Fruit fly (Drosophila melanogaster) whole organism, embryonic: Measurements from ENCODE around the gene CG43448.

Experiments used
- Antp ChIP-seq: fragments of 200-800 bp; sonication (Bioruptor generic); optimal IDR thresholded peaks from 3 replicates; lab custom pipeline; 2016; ENCODE audit warnings: missing biosample characterization, missing genetic modification characterization
- CG10274 ChIP-seq: fragments of 200-800 bp; sonication (Bioruptor generic); optimal IDR thresholded peaks from 3 replicates; lab custom pipeline; 2017; ENCODE audit warnings: missing biosample characterization, mild to moderate bottlenecking, missing genetic modification characterization
- CG12071 ChIP-seq: fragments of 200-800 bp; sonication (Bioruptor generic); optimal IDR thresholded peaks from 3 replicates; lab custom pipeline; 2018; ENCODE audit warnings: missing biosample characterization, mild to moderate bottlenecking, missing genetic modification characterization
- CG14014 ChIP-seq: fragments of 200-800 bp; sonication (Bioruptor generic); IDR thresholded peaks from 2 replicates; pipeline ENCODE4 v1.3.6; 2022; ENCODE audit warnings: missing biosample characterization, missing genetic modification characterization
- CG17568 ChIP-seq: fragments of 200-800 bp; sonication (Bioruptor generic); optimal IDR thresholded peaks from 2 replicates; lab custom pipeline; 2018; ENCODE audit warnings: missing biosample characterization, mild to moderate bottlenecking, missing genetic modification characterization, moderate library complexity
- CG17829 ChIP-seq: fragments of 200-800 bp; optimal IDR thresholded peaks from 2 replicates; lab custom pipeline; 2019; ENCODE audit warnings: missing biosample characterization, mild to moderate bottlenecking, missing genetic modification characterization, moderate library complexity
- CG2199 ChIP-seq: fragments of 200-800 bp; sonication (Bioruptor generic); IDR thresholded peaks from 3 replicates; pipeline ENCODE4 v1.3.6; 2022; ENCODE audit warnings: missing biosample characterization, missing genetic modification characterization
- CG2875 ChIP-seq: fragments of 200-800 bp; sonication (Bioruptor generic); optimal IDR thresholded peaks from 2 replicates; lab custom pipeline; 2017; ENCODE audit warnings: missing biosample characterization, mild to moderate bottlenecking, missing genetic modification characterization, missing genetic modification reagents
- CG31365 ChIP-seq: fragments of 200-800 bp; sonication (Bioruptor generic); optimal IDR thresholded peaks from 2 replicates; lab custom pipeline; 2018; ENCODE audit warnings: missing biosample characterization, mild to moderate bottlenecking, missing genetic modification characterization
- CG3407 ChIP-seq: fragments of 200-800 bp; sonication (Bioruptor generic); optimal IDR thresholded peaks from 2 replicates; lab custom pipeline; 2018; ENCODE audit warnings: missing biosample characterization, mild to moderate bottlenecking, missing genetic modification characterization
- CG5953 ChIP-seq: fragments of 200-800 bp; sonication (Bioruptor generic); IDR thresholded peaks from 2 replicates; pipeline ENCODE4 v1.3.6; 2022; ENCODE audit warnings: missing biosample characterization, missing genetic modification characterization
- CG7357 ChIP-seq: fragments of 200-800 bp; sonication (Bioruptor generic); IDR thresholded peaks from 3 replicates; pipeline ENCODE4 v1.3.6; 2022; ENCODE audit warnings: missing biosample characterization, missing genetic modification characterization
- CG7556 ChIP-seq: fragments of 200-800 bp; sonication (Bioruptor generic); optimal IDR thresholded peaks from 2 replicates; lab custom pipeline; 2017; ENCODE audit warnings: missing biosample characterization, mild to moderate bottlenecking, missing genetic modification characterization
- CG7963 ChIP-seq: fragments of 200-800 bp; sonication (Bioruptor generic); IDR thresholded peaks from 3 replicates; pipeline ENCODE4 v1.3.6; 2022; ENCODE audit warnings: missing biosample characterization, missing genetic modification characterization; ENCODE audit not compliant: partially characterized antibody
- Dip2 ChIP-seq: fragments of 200-800 bp; sonication (Bioruptor generic); IDR thresholded peaks from 2 replicates; pipeline ENCODE4 v1.3.6; 2022; ENCODE audit warnings: missing biosample characterization, missing genetic modification characterization
- Dip3 ChIP-seq: fragments of 200-800 bp; sonication (Bioruptor generic); optimal IDR thresholded peaks from 3 replicates; lab custom pipeline; 2016; ENCODE audit warnings: missing biosample characterization, missing genetic modification characterization
- Gsc ChIP-seq: fragments of 200-800 bp; sonication (Bioruptor generic); IDR thresholded peaks from 2 replicates; pipeline ENCODE4 v1.3.6; 2022; ENCODE audit warnings: missing biosample characterization, missing genetic modification characterization
- Gug ChIP-seq: fragments of 200-800 bp; sonication (Bioruptor generic); IDR thresholded peaks from 4 replicates; pipeline ENCODE4 v1.3.6; 2022; ENCODE audit warnings: missing biosample characterization, missing genetic modification characterization
- Hey ChIP-seq: fragments of 200-800 bp; sonication (Bioruptor generic); optimal IDR thresholded peaks from 3 replicates; lab custom pipeline; 2018; ENCODE audit warnings: missing biosample characterization, mild to moderate bottlenecking, missing genetic modification characterization
- HmgZ ChIP-seq: fragments of 200-800 bp; sonication (Bioruptor generic); optimal IDR thresholded peaks from 2 replicates; lab custom pipeline; 2018; ENCODE audit warnings: missing biosample characterization, mild to moderate bottlenecking, missing genetic modification characterization
- Hsf ChIP-seq: fragments of 200-800 bp; sonication (Bioruptor generic); optimal IDR thresholded peaks from 3 replicates; lab custom pipeline; 2016; ENCODE audit warnings: missing biosample characterization, missing genetic modification characterization
- Jarid2 ChIP-seq: fragments of 200-800 bp; sonication (Bioruptor generic); optimal IDR thresholded peaks from 3 replicates; lab custom pipeline; 2017; ENCODE audit warnings: mild to moderate bottlenecking, missing biosample characterization, missing genetic modification reagents, missing genetic modification characterization
- NK7.1 ChIP-seq: fragments of 200-800 bp; sonication (Bioruptor generic); optimal IDR thresholded peaks from 3 replicates; lab custom pipeline; 2016; ENCODE audit warnings: missing biosample characterization, missing genetic modification characterization
- Nf-YA ChIP-seq: fragments of 200-800 bp; sonication (Bioruptor generic); IDR thresholded peaks from 2 replicates; pipeline ENCODE4 v1.3.6; 2022; ENCODE audit warnings: missing biosample characterization, missing genetic modification characterization
- Opbp ChIP-seq: fragments of 200-800 bp; sonication (Bioruptor generic); IDR thresholded peaks from 3 replicates; pipeline ENCODE4 v1.3.6; 2022; ENCODE audit warnings: missing biosample characterization, missing genetic modification characterization; ENCODE audit not compliant: partially characterized antibody
- Rx ChIP-seq: fragments of 200-800 bp; sonication (Bioruptor generic); IDR thresholded peaks from 2 replicates; pipeline ENCODE4 v1.3.6; 2022; ENCODE audit warnings: missing biosample characterization, missing genetic modification characterization
- Sox102F ChIP-seq: fragments of 200-800 bp; sonication (Bioruptor generic); optimal IDR thresholded peaks from 2 replicates; lab custom pipeline; 2018; ENCODE audit warnings: missing biosample characterization, mild to moderate bottlenecking, missing genetic modification characterization, moderate library complexity
- TFAM ChIP-seq: fragments of 200-800 bp; sonication (Bioruptor generic); optimal IDR thresholded peaks from 2 replicates; lab custom pipeline; 2017; ENCODE audit warnings: missing biosample characterization, missing genetic modification characterization, inconsistent platforms
- YL-1 ChIP-seq: fragments of 200-800 bp; sonication (Bioruptor generic); optimal IDR thresholded peaks from 3 replicates; lab custom pipeline; 2017; ENCODE audit warnings: missing biosample characterization, mild to moderate bottlenecking, missing genetic modification characterization
- ac ChIP-seq: fragments of 200-800 bp; sonication (Bioruptor generic); optimal IDR thresholded peaks from 3 replicates; lab custom pipeline; 2017; ENCODE audit warnings: missing biosample characterization, mild to moderate bottlenecking, missing genetic modification characterization
- ap ChIP-seq: fragments of 200-800 bp; sonication (Bioruptor generic); IDR thresholded peaks from 2 replicates; pipeline ENCODE4 v1.3.6; 2022; ENCODE audit warnings: missing biosample characterization, missing genetic modification characterization
- ato ChIP-seq: fragments of 200-800 bp; sonication (Bioruptor generic); IDR thresholded peaks from 2 replicates; pipeline ENCODE4 v1.3.6; 2022; ENCODE audit warnings: missing biosample characterization, missing genetic modification characterization; ENCODE audit not compliant: partially characterized antibody
- bab2 ChIP-seq: fragments of 200-800 bp; sonication (Bioruptor generic); optimal IDR thresholded peaks from 2 replicates; lab custom pipeline; 2016; ENCODE audit warnings: missing biosample characterization, missing genetic modification characterization
- bcd ChIP-seq: fragments of 200-800 bp; sonication (Bioruptor generic); optimal IDR thresholded peaks from 2 replicates; lab custom pipeline; 2017; ENCODE audit warnings: missing biosample characterization, mild to moderate bottlenecking, missing genetic modification characterization
- bsh ChIP-seq, 2 experiments: fragments of 200-800 bp; sonication (Bioruptor generic); optimal IDR thresholded peaks; 2 replicates each; lab custom pipeline; 2017 to 2018; ENCODE audit warnings: mild to moderate bottlenecking in 2 of 2, missing biosample characterization in 2 of 2, missing genetic modification characterization in 2 of 2, moderate library complexity in 1 of 2
- dan ChIP-seq: fragments of 200-800 bp; sonication (Bioruptor generic); IDR thresholded peaks from 2 replicates; pipeline ENCODE4 v1.3.6; 2022; ENCODE audit warnings: missing biosample characterization, missing genetic modification characterization
- hbn ChIP-seq: fragments of 200-800 bp; sonication (Bioruptor generic); IDR thresholded peaks from 2 replicates; pipeline ENCODE4 v1.3.6; 2022; ENCODE audit warnings: missing biosample characterization, missing genetic modification characterization; ENCODE audit not compliant: partially characterized antibody
- ind ChIP-seq: fragments of 200-800 bp; sonication (Bioruptor generic); optimal IDR thresholded peaks from 3 replicates; lab custom pipeline; 2016; ENCODE audit warnings: missing biosample characterization, missing genetic modification characterization
- insv ChIP-seq, 2 experiments: fragments of 200-800 bp; sonication (Bioruptor generic); optimal IDR thresholded peaks; 3 replicates each; lab custom pipeline; 2016 to 2018; ENCODE audit warnings: missing biosample characterization in 2 of 2, missing genetic modification characterization in 2 of 2
- jigr1 ChIP-seq: fragments of 200-800 bp; sonication (Bioruptor generic); IDR thresholded peaks from 3 replicates; pipeline ENCODE4 v1.3.6; 2022; ENCODE audit warnings: missing biosample characterization, missing genetic modification characterization
- luna ChIP-seq: fragments of 200-800 bp; sonication (Bioruptor generic); optimal IDR thresholded peaks from 2 replicates; lab custom pipeline; 2016; ENCODE audit warnings: missing biosample characterization, missing genetic modification characterization
- mld ChIP-seq: fragments of 200-800 bp; sonication (Bioruptor generic); IDR thresholded peaks from 3 replicates; pipeline ENCODE4 v1.3.6; 2022; ENCODE audit warnings: missing biosample characterization, missing genetic modification characterization; ENCODE audit not compliant: partially characterized antibody
- nom ChIP-seq: fragments of 200-800 bp; sonication (Bioruptor generic); optimal IDR thresholded peaks from 2 replicates; lab custom pipeline; 2017; ENCODE audit warnings: missing biosample characterization, missing genetic modification characterization, mild to moderate bottlenecking, moderate library complexity, missing genetic modification reagents
- prd ChIP-seq, 3 experiments: fragments of >200 bp in 2 of 3; fragments of 200-800 bp in 1 of 3; sonication (Bioruptor generic) in 1 of 3; optimal IDR thresholded peaks in 2 of 3; IDR thresholded peaks in 1 of 3; 2 replicates in 2 of 3; 3 replicates in 1 of 3; pipeline versions ENCODE4 v1.3.6 to Lab custom; 2017 to 2022; ENCODE audit warnings: missing biosample characterization in 1 of 3, missing genetic modification characterization in 1 of 3
- pum ChIP-seq: fragments of 200-800 bp; sonication (Bioruptor generic); optimal IDR thresholded peaks from 2 replicates; lab custom pipeline; 2016; ENCODE audit warnings: missing biosample characterization, missing genetic modification characterization
- run ChIP-seq: fragments of 200-800 bp; sonication (Bioruptor generic); optimal IDR thresholded peaks from 3 replicates; lab custom pipeline; 2018; ENCODE audit warnings: missing biosample characterization, mild to moderate bottlenecking, missing genetic modification characterization
- scrt ChIP-seq: fragments of 200-800 bp; sonication (Bioruptor generic); optimal IDR thresholded peaks from 2 replicates; lab custom pipeline; 2018; ENCODE audit warnings: missing biosample characterization, mild to moderate bottlenecking, missing genetic modification characterization, moderate library complexity
- sens ChIP-seq: fragments of 200-800 bp; sonication (Bioruptor generic); peaks from one replicate; lab custom pipeline; 2016; ENCODE audit warnings: missing biosample characterization, missing genetic modification characterization
- sens-2 ChIP-seq: fragments of 200-800 bp; sonication (Bioruptor generic); IDR thresholded peaks from 2 replicates; pipeline ENCODE4 v1.3.6; 2022; ENCODE audit warnings: missing biosample characterization, missing genetic modification characterization
- sima ChIP-seq: fragments of 200-800 bp; sonication (Bioruptor generic); optimal IDR thresholded peaks from 2 replicates; lab custom pipeline; 2016; ENCODE audit warnings: missing biosample characterization, missing genetic modification characterization
- vfl ChIP-seq: fragments of 200-800 bp; sonication (Bioruptor generic); optimal IDR thresholded peaks from 2 replicates; lab custom pipeline; 2016; ENCODE audit warnings: missing biosample characterization, missing genetic modification characterization
- yki ChIP-seq: fragments of >200 bp; optimal IDR thresholded peaks from 3 replicates; lab custom pipeline; 2018

CG43448 gene

dm6 chr3R:30235253-30235652, 2.3 kb downstream of the CG43448 start (continued):
- TF ChIP-seq CG5953 (GFP tag; lab: Robert Waterston, UW) (no peak), CG7963 (GFP tag; lab: Robert Waterston, UW) (no peak), sens-2 (GFP tag; lab: Robert Waterston, UW) (no peak; the same call in 1 of the 2 replicates), CG17568 (GFP tag; lab: Kevin White, UChicago) (no peak), Sox102F (GFP tag; lab: Kevin White, UChicago) (peak; percentile 45), vfl (GFP tag; lab: Kevin White, UChicago) (no peak), nom (GFP tag; lab: Kevin White, UChicago) (no peak), hbn (GFP tag; lab: Robert Waterston, UW) (no peak), Rx (GFP tag; lab: Robert Waterston, UW) (no peak), TFAM (GFP tag; lab: Kevin White, UChicago) (no peak), bsh (GFP tag; optimal IDR thresholded peaks at IDR 0.05; lab: Kevin White, UChicago) (peak in 1 of 2 experiments; percentile 56), Gug (GFP tag; lab: Robert Waterston, UW) (no peak), CG7357 (no peak), yki (no peak), CG2875 (GFP tag; lab: Kevin White, UChicago) (no peak), prd (optimal IDR thresholded peaks at IDR 0.05; lab: Kevin White, UChicago) (no peak), prd (GFP tag; IDR thresholded peaks at IDR 0.05; lab: Robert Waterston, UW) (peak; percentile 55), YL-1 (no peak), sima (no peak), CG12071 (GFP tag; lab: Kevin White, UChicago) (no peak), Nf-YA (no peak), ind (GFP tag; lab: Kevin White, UChicago) (peak; percentile 8), scrt (GFP tag; lab: Kevin White, UChicago) (peak; percentile 21), ac (GFP tag; lab: Kevin White, UChicago) (no peak), Dip2 (GFP tag; lab: Robert Waterston, UW) (no peak), sens (peak; percentile 84), Hsf (GFP tag; lab: Kevin White, UChicago) (no peak), Opbp (GFP tag; lab: Robert Waterston, UW) (no peak), CG7556 (peak; percentile 44), mld (GFP tag; lab: Robert Waterston, UW) (no peak), run (tag; lab: Kevin White, UChicago) (no peak), jigr1 (no peak), ato (no peak), insv (GFP tag; optimal IDR thresholded peaks at IDR 0.05; lab: Kevin White, UChicago) (no peak), Gsc (GFP tag; lab: Robert Waterston, UW) (no peak), Dip3 (GFP tag; lab: Kevin White, UChicago) (no peak), Jarid2 (GFP tag; lab: Kevin White, UChicago) (no peak), CG2199 (GFP tag; lab: Robert Waterston, UW) (no peak), HmgZ (tag; lab: Kevin White, UChicago) (peak; percentile 7), CG31365 (tag; lab: Kevin White, UChicago) (no peak), Hey (tag; lab: Kevin White, UChicago) (no peak), ap (no peak), CG3407 (GFP tag; lab: Kevin White, UChicago) (no peak), luna (GFP tag; lab: Kevin White, UChicago) (no peak), NK7.1 (GFP tag; lab: Kevin White, UChicago) (no peak), CG17829 (tag; lab: Kevin White, UChicago) (no peak), bcd (peak; percentile 18), CG14014 (peak; percentile 23; the same call in 1 of the 2 replicates), Antp (GFP tag; lab: Kevin White, UChicago) (no peak), CG10274 (GFP tag; lab: Kevin White, UChicago) (no peak), dan (no peak), bab2 (GFP tag; lab: Kevin White, UChicago) (no peak), pum (GFP tag; lab: Kevin White, UChicago) (no peak)
